Fruit fly (Drosophila melanogaster): ENCODE measurements around the gene CG7988.

The CG7988 gene

DNA sequence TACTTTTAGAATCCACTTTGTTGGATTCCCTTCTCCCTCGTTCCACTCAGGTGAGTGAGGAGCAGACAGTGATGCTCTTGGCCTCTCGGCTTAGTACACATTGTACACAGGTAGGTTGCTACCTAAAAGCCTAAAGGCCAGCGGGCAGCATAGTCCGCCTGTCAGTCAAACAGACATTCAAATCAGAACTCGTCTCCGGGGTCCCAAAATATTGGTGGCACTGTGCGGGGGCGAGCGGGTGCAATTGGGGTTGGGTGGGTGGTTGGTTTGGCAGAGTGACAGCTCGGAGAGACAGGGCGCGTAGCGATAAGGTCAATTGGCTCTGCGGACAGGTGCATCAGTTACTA, 22.6 kb upstream of the CG7988 start (continued):
- peak; percentile 65 for TF ChIP-seq CG12769 (tag; optimal IDR thresholded peaks at IDR 0.05)
- no peak for TF ChIP-seq zfh2 (GFP tag; optimal IDR thresholded peaks at IDR 0.05)
- TF ChIP-seq unc-4 (GFP tag; IDR thresholded peaks at IDR 0.05; ENCODE audit: partially characterized antibody), result no peak
- TF ChIP-seq Hr39 (optimal IDR thresholded peaks at IDR 0.05), result no peak
- TF ChIP-seq CG11560 (tag; IDR thresholded peaks at IDR 0.05), result no peak
- no peak for TF ChIP-seq CG7357 (GFP tag; IDR thresholded peaks at IDR 0.05)
- TF ChIP-seq Trl (optimal IDR thresholded peaks at IDR 0.05), result peak in 1 of 2 experiments; percentile 18
- no peak for TF ChIP-seq Trl (GFP tag; optimal IDR thresholded peaks at IDR 0.05)
- TF ChIP-seq CG8290 (GFP tag; optimal IDR thresholded peaks at IDR 0.05), result no peak
- peak in 1 of 2 experiments; percentile 44 for TF ChIP-seq CG8290 (tag; optimal IDR thresholded peaks at IDR 0.05)
- no peak for TF ChIP-seq mam (GFP tag; optimal IDR thresholded peaks at IDR 0.05)
- peak; percentile 48 for TF ChIP-seq Med (GFP tag)
- no peak for TF ChIP-seq dm (GFP tag; optimal IDR thresholded peaks at IDR 0.05)

dm6 chr3R:18198518-18199118, 21.7 kb upstream of the CG7988 start:
- TF ChIP-seq ash1 (GFP tag; optimal IDR thresholded peaks at IDR 0.05) (no peak), CG43689 (GFP tag; IDR thresholded peaks at IDR 0.05) (no peak), Spps (tag; optimal IDR thresholded peaks at IDR 0.05) (peak; percentile 30), corto (GFP tag; optimal IDR thresholded peaks at IDR 0.05) (peak; percentile 18), CG8359 (GFP tag; optimal IDR thresholded peaks at IDR 0.05; ENCODE audit: borderline replicate concordance) (no peak), C15 (GFP tag; IDR thresholded peaks at IDR 0.05) (no peak), B-H2 (GFP tag; optimal IDR thresholded peaks at IDR 0.05) (peak; percentile 23), sr (GFP tag; IDR thresholded peaks at IDR 0.05) (no peak), pan (optimal IDR thresholded peaks at IDR 0.05) (no peak), pan (GFP tag; optimal IDR thresholded peaks at IDR 0.05 in 1 of 2, IDR thresholded peaks at IDR 0.05 in 1 of 2) (no peak), Oaz (GFP tag; IDR thresholded peaks at IDR 0.05) (no peak), CHES-1-like (GFP tag; optimal IDR thresholded peaks at IDR 0.05) (peak; percentile 44), CG11093 (GFP tag; IDR thresholded peaks at IDR 0.05) (no peak), pb (GFP tag; optimal IDR thresholded peaks at IDR 0.05) (peak; percentile 49), pzg (GFP tag; optimal IDR thresholded peaks at IDR 0.05) (no peak), sens-2 (GFP tag; IDR thresholded peaks at IDR 0.05) (no peak), sens (GFP tag) (peak; percentile 90), gt (GFP tag; IDR thresholded peaks at IDR 0.05) (no peak), gem (tag; optimal IDR thresholded peaks at IDR 0.05) (peak; percentile 41), Xbp1 (GFP tag; optimal IDR thresholded peaks at IDR 0.05) (no peak), CG1832 (GFP tag; optimal IDR thresholded peaks at IDR 0.05) (no peak), CoRest (tag; optimal IDR thresholded peaks at IDR 0.05) (peak; percentile 7), D (optimal IDR thresholded peaks at IDR 0.05) (peak; percentile 52), D (GFP tag; optimal IDR thresholded peaks at IDR 0.05) (peak; percentile 32), CG15479 (GFP tag; optimal IDR thresholded peaks at IDR 0.05) (peak; percentile 98), maf-S (GFP tag; optimal IDR thresholded peaks at IDR 0.05) (peak; percentile 3), gsb-n (tag; optimal IDR thresholded peaks at IDR 0.05) (no peak), CG13287 (GFP tag; IDR thresholded peaks at IDR 0.05; ENCODE audit: partially characterized antibody) (no peak), CG14014 (GFP tag; IDR thresholded peaks at IDR 0.05) (no peak), Doc2 (GFP tag; IDR thresholded peaks at IDR 0.05) (no peak), Bdp1 (GFP tag; optimal IDR thresholded peaks at IDR 0.05) (peak; percentile 37), CG11247 (GFP tag; IDR thresholded peaks at IDR 0.05) (no peak), so (GFP tag; IDR thresholded peaks at IDR 0.05) (no peak), CG10147 (GFP tag; optimal IDR thresholded peaks at IDR 0.05) (no peak), hb (GFP tag; IDR thresholded peaks at IDR 0.05; ENCODE audit: partially characterized antibody) (no peak), CG6854 (GFP tag; optimal IDR thresholded peaks at IDR 0.05) (peak; percentile 28), Kr (GFP tag; optimal IDR thresholded peaks at IDR 0.05) (peak; percentile 17), CG4424 (GFP tag; optimal IDR thresholded peaks at IDR 0.05) (no peak), CG17568 (GFP tag; optimal IDR thresholded peaks at IDR 0.05) (peak; percentile 68), CkIIα-i1 (GFP tag; IDR thresholded peaks at IDR 0.05) (no peak)

Measured in whole organism, embryonic.